Worm (Caenorhabditis elegans) whole organism, L3 larva: ENCODE results near the gene enol-1.

Experiments
- nhr-237 ChIP-seq: fragments of 150-350 bp; optimal IDR thresholded peaks from 2 replicates; lab custom pipeline; 2014; ENCODE audit warnings: missing biosample characterization, missing genetic modification characterization
- snpc-4 ChIP-seq: fragments of 150-350 bp; optimal IDR thresholded peaks from 2 replicates; lab custom pipeline; 2014; ENCODE audit warnings: missing biosample characterization, missing genetic modification characterization
- unc-62 ChIP-seq: fragments of 150-350 bp; sonication (generic microtip); optimal IDR thresholded peaks from 4 replicates; lab custom pipeline; 2014; ENCODE audit warnings: missing biosample characterization, missing genetic modification reagents, missing genetic modification characterization

DNA sequence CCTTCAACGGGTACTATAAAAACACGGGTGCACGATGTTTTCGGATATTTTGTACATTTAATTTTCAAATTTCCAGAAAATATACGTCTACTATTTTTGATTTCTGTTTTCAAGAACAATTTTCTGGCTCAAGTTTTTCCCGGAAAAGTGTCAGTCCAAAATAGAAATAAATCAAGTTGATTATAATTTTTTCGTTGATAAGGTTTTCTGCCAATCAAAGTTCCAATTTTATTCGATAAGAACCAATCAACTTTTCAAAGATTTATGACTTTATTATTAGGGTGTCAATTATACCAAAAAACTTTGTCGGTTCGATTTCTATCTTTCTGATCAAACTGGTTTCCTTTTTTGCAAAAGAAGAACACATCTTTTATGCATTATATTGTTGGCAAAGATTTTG, 16.1 kb upstream of the enol-1 start:
- TF ChIP-seq nhr-237 (tag; lab: Kevin White, UChicago) (no peak), snpc-4 (tag; lab: Kevin White, UChicago) (no peak), unc-62 (GFP tag; lab: Kevin White, UChicago) (no peak)
